ENCODE assay signal across 1 fruit fly cellular context in the genomic region with DNA sequence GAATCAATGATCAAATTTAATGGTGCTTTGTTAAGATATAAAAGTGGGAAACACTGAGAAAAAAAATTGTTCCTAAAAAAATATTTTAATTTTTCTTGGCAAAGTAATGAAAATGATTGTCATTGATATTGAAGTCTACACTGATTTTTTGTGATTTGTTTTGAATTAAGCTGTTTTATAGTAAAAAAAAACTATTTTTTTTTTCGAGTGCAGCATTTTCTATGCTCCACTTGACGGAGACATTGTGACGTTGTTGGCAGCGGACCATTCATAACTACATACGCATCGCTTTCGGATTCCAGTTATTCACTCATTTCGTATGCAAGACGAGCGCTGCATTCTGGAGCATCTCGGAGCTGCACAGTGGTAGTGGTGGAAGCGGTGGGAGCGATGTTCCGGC.
TF ChIP-seq lines count a peak whose summit lies in the region.

No protein-coding gene starts in this region.

TF ChIP-seq in whole organism, embryonic, 481 proteins besides CTCF, POLR2A, EP300 and RAD21 (continued from another document and continues in another):
- TF ChIP-seq sisA (GFP tag; IDR thresholded peaks at IDR 0.05; lab: Robert Waterston, UW) = peak; percentile 95
- TF ChIP-seq CG10979 (tag; optimal IDR thresholded peaks at IDR 0.05; lab: Kevin White, UChicago) = peak; percentile 93
- TF ChIP-seq stwl (tag; optimal IDR thresholded peaks at IDR 0.05; lab: Kevin White, UChicago) = peak; percentile 37
- peak; percentile 61 for TF ChIP-seq CG7372 (GFP tag; IDR thresholded peaks at IDR 0.05; lab: Robert Waterston, UW)
- TF ChIP-seq onecut (GFP tag; IDR thresholded peaks at IDR 0.05; lab: Robert Waterston, UW) = peak; percentile 64
- TF ChIP-seq usp (GFP tag; optimal IDR thresholded peaks at IDR 0.05; lab: Kevin White, UChicago) = no peak
- peak; percentile 54; the same call in 1 of the 2 replicates for TF ChIP-seq CG14441 (GFP tag; IDR thresholded peaks at IDR 0.05; lab: Robert Waterston, UW)
- no peak for TF ChIP-seq h (optimal IDR thresholded peaks at IDR 0.05; lab: Kevin White, UChicago)
- peak; percentile 84 for TF ChIP-seq unpg (GFP tag; optimal IDR thresholded peaks at IDR 0.05; lab: Kevin White, UChicago)
- no peak for TF ChIP-seq CG3281 (GFP tag; optimal IDR thresholded peaks at IDR 0.05; lab: Kevin White, UChicago)
- TF ChIP-seq CG12769 (tag; optimal IDR thresholded peaks at IDR 0.05; lab: Kevin White, UChicago) = no peak
- TF ChIP-seq CG10274 (GFP tag; optimal IDR thresholded peaks at IDR 0.05; lab: Kevin White, UChicago) = no peak
- TF ChIP-seq danr (GFP tag; IDR thresholded peaks at IDR 0.05; lab: Robert Waterston, UW) = peak; percentile 58; the same call in 1 of the 2 replicates
- TF ChIP-seq sim (GFP tag; IDR thresholded peaks at IDR 0.05; lab: Robert Waterston, UW) = peak; percentile 81
- TF ChIP-seq CG17328 (GFP tag; IDR thresholded peaks at IDR 0.05; lab: Robert Waterston, UW) = peak; percentile 93
- TF ChIP-seq amos (GFP tag; IDR thresholded peaks at IDR 0.05; lab: Robert Waterston, UW; ENCODE audit: partially characterized antibody) = no peak
- TF ChIP-seq bcd (GFP tag; optimal IDR thresholded peaks at IDR 0.05; lab: Kevin White, UChicago) = peak; percentile 46
- TF ChIP-seq CG13894 (tag; optimal IDR thresholded peaks at IDR 0.05; lab: Kevin White, UChicago) = no peak
- peak; percentile 85 for TF ChIP-seq CG17359 (tag; optimal IDR thresholded peaks at IDR 0.05; lab: Kevin White, UChicago)
- TF ChIP-seq CG10565 (GFP tag; optimal IDR thresholded peaks at IDR 0.05; lab: Kevin White, UChicago) = no peak
- TF ChIP-seq lov (optimal IDR thresholded peaks at IDR 0.05; lab: Kevin White, UChicago) = no peak
- TF ChIP-seq lov (GFP tag; IDR thresholded peaks at IDR 0.05; lab: Robert Waterston, UW) = peak; percentile 62; the same call in 1 of the 3 replicates
- TF ChIP-seq Aef1 (GFP tag; IDR thresholded peaks at IDR 0.05; lab: Robert Waterston, UW) = peak; percentile 44; the same call in 2 of the 3 replicates
- peak; percentile 78 for TF ChIP-seq MTF-1 (GFP tag; optimal IDR thresholded peaks at IDR 0.05; lab: Kevin White, UChicago; ENCODE audit: borderline replicate concordance)
- no peak for TF ChIP-seq HLH54F (GFP tag; optimal IDR thresholded peaks at IDR 0.05; lab: Kevin White, UChicago)
- TF ChIP-seq Fer3 (tag; optimal IDR thresholded peaks at IDR 0.05; lab: Kevin White, UChicago) = peak; percentile 70
- no peak for TF ChIP-seq CG3847 (GFP tag; IDR thresholded peaks at IDR 0.05; lab: Robert Waterston, UW)
- TF ChIP-seq wek (GFP tag; optimal IDR thresholded peaks at IDR 0.05; lab: Kevin White, UChicago) = no peak
- peak; percentile 26 for TF ChIP-seq CG30020 (tag; optimal IDR thresholded peaks at IDR 0.05; lab: Kevin White, UChicago)
- peak; percentile 83 for TF ChIP-seq sens-2 (GFP tag; IDR thresholded peaks at IDR 0.05; lab: Robert Waterston, UW)
- TF ChIP-seq Nf-YC (tag; optimal IDR thresholded peaks at IDR 0.05; lab: Kevin White, UChicago) = peak; percentile 38
- peak; percentile 48 for TF ChIP-seq repo (GFP tag; optimal IDR thresholded peaks at IDR 0.05; lab: Kevin White, UChicago)
- TF ChIP-seq CG7928 (GFP tag; optimal IDR thresholded peaks at IDR 0.05; lab: Kevin White, UChicago) = no peak
- TF ChIP-seq CG1792 (GFP tag; optimal IDR thresholded peaks at IDR 0.05; lab: Kevin White, UChicago) = peak; percentile 42
- peak in 1 of 2 experiments; percentile 71 for TF ChIP-seq Eip74EF (GFP tag; optimal IDR thresholded peaks at IDR 0.05; lab: Kevin White, UChicago)
- peak; percentile 45 for TF ChIP-seq CG8924 (tag; optimal IDR thresholded peaks at IDR 0.05; lab: Kevin White, UChicago)
- no peak for TF ChIP-seq CG30431 (GFP tag; optimal IDR thresholded peaks at IDR 0.05; lab: Kevin White, UChicago)
- peak; percentile 14 for TF ChIP-seq CG13624 (GFP tag; optimal IDR thresholded peaks at IDR 0.05; lab: Kevin White, UChicago)
- TF ChIP-seq Side (GFP tag; optimal IDR thresholded peaks at IDR 0.05; lab: Kevin White, UChicago) = peak; percentile 56
- TF ChIP-seq fd3F (GFP tag; optimal IDR thresholded peaks at IDR 0.05; lab: Kevin White, UChicago) = no peak
- peak in 1 of 2 experiments; percentile 86 for TF ChIP-seq bsh (GFP tag; optimal IDR thresholded peaks at IDR 0.05; lab: Kevin White, UChicago)
- TF ChIP-seq Lhr (GFP tag; optimal IDR thresholded peaks at IDR 0.05; lab: Kevin White, UChicago) = no peak
- no peak for TF ChIP-seq CG42726 (GFP tag; IDR thresholded peaks at IDR 0.05; lab: Robert Waterston, UW; ENCODE audit: partially characterized antibody)
- peak; percentile 4 for TF ChIP-seq Sry-δ (GFP tag; optimal IDR thresholded peaks at IDR 0.05; lab: Kevin White, UChicago)
- peak; percentile 79 for TF ChIP-seq CG4820 (GFP tag; optimal IDR thresholded peaks at IDR 0.05; lab: Kevin White, UChicago)
- TF ChIP-seq CG15601 (tag; optimal IDR thresholded peaks at IDR 0.05; lab: Kevin White, UChicago) = peak; percentile 36
- peak; percentile 92 for TF ChIP-seq CG2712 (tag; optimal IDR thresholded peaks at IDR 0.05; lab: Kevin White, UChicago)
- peak; percentile 74 for TF ChIP-seq esg (GFP tag; conservative IDR thresholded peaks at IDR 0.05; lab: Robert Waterston, UW)
- no peak for TF ChIP-seq pros (GFP tag; optimal IDR thresholded peaks at IDR 0.05; lab: Kevin White, UChicago)
- TF ChIP-seq Ssrp (tag; optimal IDR thresholded peaks at IDR 0.05; lab: Kevin White, UChicago) = peak; percentile 69
- peak; percentile 65 for TF ChIP-seq ap (GFP tag; IDR thresholded peaks at IDR 0.05; lab: Robert Waterston, UW)
- no peak for TF ChIP-seq Vsx1 (GFP tag; optimal IDR thresholded peaks at IDR 0.05; lab: Kevin White, UChicago)
- TF ChIP-seq Asciz (GFP tag; optimal IDR thresholded peaks at IDR 0.05; lab: Kevin White, UChicago) = peak; percentile 79
- TF ChIP-seq Xbp1 (GFP tag; optimal IDR thresholded peaks at IDR 0.05; lab: Kevin White, UChicago) = peak; percentile 47
- TF ChIP-seq sr (GFP tag; IDR thresholded peaks at IDR 0.05; lab: Robert Waterston, UW) = peak; percentile 15; the same call in 1 of the 3 replicates
- TF ChIP-seq CG13296 (GFP tag; optimal IDR thresholded peaks at IDR 0.05; lab: Kevin White, UChicago) = no peak
- peak; percentile 89 for TF ChIP-seq CG11504 (tag; optimal IDR thresholded peaks at IDR 0.05; lab: Kevin White, UChicago)
- peak; percentile 64 for TF ChIP-seq CG8359 (GFP tag; optimal IDR thresholded peaks at IDR 0.05; lab: Kevin White, UChicago; ENCODE audit: borderline replicate concordance)
- TF ChIP-seq CG2889 (GFP tag; IDR thresholded peaks at IDR 0.05; lab: Robert Waterston, UW) = 0 out of 3 replicates have a peak, but pooled peaks have one; percentile 15
- peak; percentile 24 for TF ChIP-seq sqz (GFP tag; optimal IDR thresholded peaks at IDR 0.05; lab: Kevin White, UChicago)
- TF ChIP-seq CG18619 (GFP tag; optimal IDR thresholded peaks at IDR 0.05; lab: Kevin White, UChicago) = no peak
- TF ChIP-seq row (GFP tag; IDR thresholded peaks at IDR 0.05; lab: Robert Waterston, UW) = peak; percentile 66
- TF ChIP-seq ranshi (GFP tag; IDR thresholded peaks at IDR 0.05; lab: Robert Waterston, UW) = peak; percentile 77
- peak; percentile 35 for TF ChIP-seq NC2β (GFP tag; optimal IDR thresholded peaks at IDR 0.05; lab: Kevin White, UChicago)
- no peak for TF ChIP-seq br (optimal IDR thresholded peaks at IDR 0.05; lab: Kevin White, UChicago)
- no peak for TF ChIP-seq fd64A (GFP tag; optimal IDR thresholded peaks at IDR 0.05; lab: Kevin White, UChicago)
- no peak for TF ChIP-seq CG3995 (GFP tag; optimal IDR thresholded peaks at IDR 0.05; lab: Kevin White, UChicago)
- TF ChIP-seq C15 (GFP tag; IDR thresholded peaks at IDR 0.05; lab: Robert Waterston, UW) = no peak
- TF ChIP-seq Sox100B (GFP tag; optimal IDR thresholded peaks at IDR 0.05; lab: Kevin White, UChicago) = peak; percentile 84
- no peak for TF ChIP-seq inv (GFP tag; IDR thresholded peaks at IDR 0.05; lab: Robert Waterston, UW; ENCODE audit: partially characterized antibody)
- peak; percentile 35 for TF ChIP-seq Abd-B (GFP tag; optimal IDR thresholded peaks at IDR 0.05; lab: Kevin White, UChicago)
- no peak for TF ChIP-seq pfk (GFP tag; optimal IDR thresholded peaks at IDR 0.05; lab: Kevin White, UChicago)
- TF ChIP-seq CG7745 (tag; optimal IDR thresholded peaks at IDR 0.05; lab: Kevin White, UChicago) = no peak
- TF ChIP-seq CG18011 (GFP tag; optimal IDR thresholded peaks at IDR 0.05; lab: Kevin White, UChicago) = no peak
- no peak for TF ChIP-seq CG12942 (GFP tag; optimal IDR thresholded peaks at IDR 0.05; lab: Kevin White, UChicago)
- TF ChIP-seq dpn (GFP tag; optimal IDR thresholded peaks at IDR 0.05; lab: Kevin White, UChicago) = peak; percentile 13 to 53
- TF ChIP-seq BtbVII (GFP tag; optimal IDR thresholded peaks at IDR 0.05; lab: Kevin White, UChicago) = no peak
- TF ChIP-seq Dref (GFP tag; IDR thresholded peaks at IDR 0.05; lab: Robert Waterston, UW) = no peak
- TF ChIP-seq kah (GFP tag; optimal IDR thresholded peaks at IDR 0.05; lab: Kevin White, UChicago) = peak; percentile 49
- TF ChIP-seq her (GFP tag; optimal IDR thresholded peaks at IDR 0.05; lab: Kevin White, UChicago) = no peak
- TF ChIP-seq shn (GFP tag; optimal IDR thresholded peaks at IDR 0.05; lab: Kevin White, UChicago) = no peak
- no peak for TF ChIP-seq CG33213 (GFP tag; optimal IDR thresholded peaks at IDR 0.05; lab: Kevin White, UChicago)
- peak; percentile 91 for TF ChIP-seq ci (GFP tag; IDR thresholded peaks at IDR 0.05; lab: Robert Waterston, UW)
- TF ChIP-seq Hr51 (GFP tag; optimal IDR thresholded peaks at IDR 0.05; lab: Kevin White, UChicago) = peak in 1 of 2 experiments; percentile 66
- peak; percentile 26 for TF ChIP-seq CG12299 (tag; optimal IDR thresholded peaks at IDR 0.05; lab: Kevin White, UChicago)
- no peak for TF ChIP-seq psq (GFP tag; optimal IDR thresholded peaks at IDR 0.05; lab: Kevin White, UChicago)
- TF ChIP-seq sd (tag; optimal IDR thresholded peaks at IDR 0.05; lab: Kevin White, UChicago) = peak; percentile 38
- no peak for TF ChIP-seq toy (GFP tag; IDR thresholded peaks at IDR 0.05; lab: Robert Waterston, UW)
- peak; percentile 88 for TF ChIP-seq CG17361 (GFP tag; IDR thresholded peaks at IDR 0.05; lab: Robert Waterston, UW)
- TF ChIP-seq CG12219 (GFP tag; optimal IDR thresholded peaks at IDR 0.05; lab: Kevin White, UChicago) = no peak
- TF ChIP-seq mld (GFP tag; IDR thresholded peaks at IDR 0.05; lab: Robert Waterston, UW; ENCODE audit: partially characterized antibody) = no peak
- peak; percentile 54; the same call in 1 of the 3 replicates for TF ChIP-seq CG11093 (GFP tag; IDR thresholded peaks at IDR 0.05; lab: Robert Waterston, UW)
- TF ChIP-seq Hmr (GFP tag; optimal IDR thresholded peaks at IDR 0.05; lab: Kevin White, UChicago) = no peak
- peak; percentile 65 for TF ChIP-seq E2f1 (GFP tag; IDR thresholded peaks at IDR 0.05; lab: Robert Waterston, UW)
- no peak for TF ChIP-seq CG12236 (GFP tag; optimal IDR thresholded peaks at IDR 0.05; lab: Kevin White, UChicago)
- TF ChIP-seq CG43689 (GFP tag; IDR thresholded peaks at IDR 0.05; lab: Robert Waterston, UW) = 0 out of 2 replicates have a peak, but pooled peaks have one; percentile 41
- TF ChIP-seq B-H2 (GFP tag; optimal IDR thresholded peaks at IDR 0.05; lab: Kevin White, UChicago) = no peak
- TF ChIP-seq cg (GFP tag; optimal IDR thresholded peaks at IDR 0.05; lab: Kevin White, UChicago) = no peak
- TF ChIP-seq hth (optimal IDR thresholded peaks at IDR 0.05; lab: Kevin White, UChicago) = no peak
- TF ChIP-seq Bgb (GFP tag; IDR thresholded peaks at IDR 0.05; lab: Robert Waterston, UW; ENCODE audit: partially characterized antibody) = no peak
- no peak for TF ChIP-seq MESR4 (GFP tag; optimal IDR thresholded peaks at IDR 0.05; lab: Kevin White, UChicago)
- no peak for TF ChIP-seq D (optimal IDR thresholded peaks at IDR 0.05; lab: Kevin White, UChicago)
- TF ChIP-seq D (GFP tag; optimal IDR thresholded peaks at IDR 0.05; lab: Kevin White, UChicago) = peak; percentile 65
- peak in 1 of 2 experiments; percentile 44 for TF ChIP-seq Pdp1 (GFP tag; optimal IDR thresholded peaks at IDR 0.05; lab: Kevin White, UChicago)
- no peak for TF ChIP-seq TFAM (GFP tag; optimal IDR thresholded peaks at IDR 0.05; lab: Kevin White, UChicago)
- no peak for TF ChIP-seq CG10431 (GFP tag; optimal IDR thresholded peaks at IDR 0.05; lab: Kevin White, UChicago)
- TF ChIP-seq CG6654 (GFP tag; optimal IDR thresholded peaks at IDR 0.05; lab: Kevin White, UChicago) = peak; percentile 51
- no peak for TF ChIP-seq CG13123 (GFP tag; optimal IDR thresholded peaks at IDR 0.05; lab: Kevin White, UChicago)
- TF ChIP-seq GATAe (GFP tag; conservative IDR thresholded peaks at IDR 0.05; lab: Robert Waterston, UW) = no peak
- TF ChIP-seq Ada2b (GFP tag; IDR thresholded peaks at IDR 0.05; lab: Robert Waterston, UW) = peak; percentile 62; the same call in 1 of the 2 replicates
- no peak for TF ChIP-seq rib (GFP tag; IDR thresholded peaks at IDR 0.05; lab: Robert Waterston, UW)
- TF ChIP-seq caup (GFP tag; optimal IDR thresholded peaks at IDR 0.05; lab: Kevin White, UChicago; ENCODE audit: severe bottlenecking) = no peak
- peak; percentile 84 for TF ChIP-seq chm (GFP tag; IDR thresholded peaks at IDR 0.05; lab: Robert Waterston, UW)
- TF ChIP-seq gsb-n (tag; optimal IDR thresholded peaks at IDR 0.05; lab: Kevin White, UChicago) = peak; percentile 93
- no peak for TF ChIP-seq zen2 (GFP tag; IDR thresholded peaks at IDR 0.05; lab: Robert Waterston, UW; ENCODE audit: partially characterized antibody)
- no peak for TF ChIP-seq CG7963 (GFP tag; IDR thresholded peaks at IDR 0.05; lab: Robert Waterston, UW; ENCODE audit: partially characterized antibody)
- TF ChIP-seq Tbp (GFP tag; optimal IDR thresholded peaks at IDR 0.05; lab: Kevin White, UChicago) = no peak
- TF ChIP-seq CG4730 (GFP tag; IDR thresholded peaks at IDR 0.05; lab: Robert Waterston, UW) = 0 out of 2 replicates have a peak, but pooled peaks have one; percentile 5
- TF ChIP-seq corto (GFP tag; optimal IDR thresholded peaks at IDR 0.05; lab: Kevin White, UChicago) = no peak
- TF ChIP-seq CG11695 (GFP tag; IDR thresholded peaks at IDR 0.05; lab: Robert Waterston, UW) = peak; percentile 76
- peak; percentile 64 for TF ChIP-seq H2.0 (GFP tag; IDR thresholded peaks at IDR 0.05; lab: Robert Waterston, UW)
- TF ChIP-seq CG2202 (tag; optimal IDR thresholded peaks at IDR 0.05; lab: Kevin White, UChicago) = no peak
- TF ChIP-seq CoRest (tag; optimal IDR thresholded peaks at IDR 0.05; lab: Kevin White, UChicago) = peak; percentile 40
- TF ChIP-seq jumu (GFP tag; optimal IDR thresholded peaks at IDR 0.05; lab: Kevin White, UChicago) = peak; percentile 5
- TF ChIP-seq CG8388 (GFP tag; optimal IDR thresholded peaks at IDR 0.05; lab: Kevin White, UChicago) = peak; percentile 83
- TF ChIP-seq grn (GFP tag; optimal IDR thresholded peaks at IDR 0.05; lab: Kevin White, UChicago) = no peak
- no peak for TF ChIP-seq CG10321 (GFP tag; IDR thresholded peaks at IDR 0.05; lab: Robert Waterston, UW)
